Worm (Caenorhabditis elegans) whole organism, L4 larva: ENCODE measurements around the gene nlp-46.

Experiments
- D1046.2 ChIP-seq: fragments of 200-800 bp; sonication (Bioruptor generic); IDR thresholded peaks from 2 replicates; pipeline ENCODE4 v1.3.6; 2022; ENCODE audit warnings: missing genetic modification characterization, missing compliant biosample characterization
- T20F7.1 ChIP-seq: fragments of 200-800 bp; sonication (Bioruptor generic); optimal IDR thresholded peaks from 2 replicates; lab custom pipeline; 2018; ENCODE audit warnings: mild to moderate bottlenecking, missing genetic modification characterization, missing compliant biosample characterization
- T26A8.4 ChIP-seq: fragments of 200-800 bp; sonication (Bioruptor generic); IDR thresholded peaks from 2 replicates; pipeline ENCODE4 v1.3.6; 2022; ENCODE audit warnings: missing genetic modification characterization, missing compliant biosample characterization
- Y105C5A.15 ChIP-seq: fragments of 200-800 bp; sonication (Bioruptor generic); IDR thresholded peaks from 2 replicates; pipeline ENCODE4 v1.3.6; 2022; ENCODE audit warnings: missing genetic modification characterization, missing compliant biosample characterization
- Y75B8A.6 ChIP-seq: fragments of 200-800 bp; sonication (Bioruptor generic); IDR thresholded peaks from 2 replicates; pipeline ENCODE4 v1.3.6; 2022; ENCODE audit warnings: missing genetic modification reagents, missing genetic modification characterization, missing compliant biosample characterization
- aha-1 ChIP-seq: fragments of 150-350 bp; peaks from one replicate; lab custom pipeline; 2014; ENCODE audit warnings: missing biosample characterization, missing genetic modification characterization
- attf-4 ChIP-seq: sonication (generic microtip); optimal IDR thresholded peaks from 3 replicates; lab custom pipeline; 2017; ENCODE audit warnings: missing biosample characterization, missing genetic modification characterization
- ceh-20 ChIP-seq: fragments of 200-800 bp; sonication (Bioruptor generic); IDR thresholded peaks from 2 replicates; pipeline ENCODE4 v1.3.6; 2022; ENCODE audit warnings: missing genetic modification reagents, missing genetic modification characterization, missing compliant biosample characterization
- ceh-32 ChIP-seq: sonication (generic microtip); optimal IDR thresholded peaks from 2 replicates; lab custom pipeline; 2016; ENCODE audit warnings: mild to moderate bottlenecking, missing genetic modification characterization, missing compliant biosample characterization; ENCODE audit not compliant: poor library complexity
- ceh-44 ChIP-seq: fragments of 200-800 bp; sonication (Bioruptor generic); IDR thresholded peaks from 2 replicates; pipeline ENCODE4 v1.3.6; 2022; ENCODE audit warnings: missing genetic modification reagents, missing genetic modification characterization, missing compliant biosample characterization
- cey-2 ChIP-seq: sonication (generic microtip); optimal IDR thresholded peaks from 3 replicates; lab custom pipeline; 2017; ENCODE audit warnings: missing genetic modification characterization, mild to moderate bottlenecking, missing compliant biosample characterization, antibody characterized with exemption, borderline replicate concordance; ENCODE audit not compliant: insufficient read depth
- ctbp-1 ChIP-seq: fragments of 200-800 bp; sonication (Bioruptor generic); IDR thresholded peaks from 2 replicates; pipeline ENCODE4 v1.3.6; 2022; ENCODE audit warnings: missing genetic modification reagents, missing genetic modification characterization, missing compliant biosample characterization
- daf-19 ChIP-seq: fragments of 200-800 bp; sonication (Bioruptor generic); conservative IDR thresholded peaks from 2 replicates; pipeline ENCODE4 v1.3.6; 2022; ENCODE audit warnings: missing genetic modification characterization, missing compliant biosample characterization
- daf-8 ChIP-seq: fragments of 200-800 bp; sonication (Bioruptor generic); IDR thresholded peaks from 2 replicates; pipeline ENCODE4 v1.3.6; 2022; ENCODE audit warnings: missing genetic modification characterization, missing compliant biosample characterization
- dmd-6 ChIP-seq: fragments of 200-800 bp; sonication (Bioruptor generic); IDR thresholded peaks from 2 replicates; pipeline ENCODE4 v1.3.6; 2022; ENCODE audit warnings: missing genetic modification reagents, missing genetic modification characterization, missing compliant biosample characterization
- dmd-8 ChIP-seq: fragments of 200-800 bp; sonication (Bioruptor generic); IDR thresholded peaks from 2 replicates; pipeline ENCODE4 v1.3.6; 2022; ENCODE audit warnings: missing genetic modification characterization, missing compliant biosample characterization
- dmd-9 ChIP-seq: fragments of 200-800 bp; sonication (Bioruptor generic); IDR thresholded peaks from 2 replicates; pipeline ENCODE4 v1.3.6; 2022; ENCODE audit warnings: missing genetic modification reagents, missing genetic modification characterization, missing compliant biosample characterization
- dpl-1 ChIP-seq: fragments of 150-350 bp; optimal IDR thresholded peaks from 2 replicates; lab custom pipeline; 2014; ENCODE audit warnings: missing biosample characterization, missing genetic modification reagents, missing genetic modification characterization
- egl-43 ChIP-seq: fragments of 200-800 bp; sonication (Bioruptor generic); IDR thresholded peaks from 2 replicates; pipeline ENCODE4 v1.3.6; 2022; ENCODE audit warnings: missing genetic modification reagents, missing genetic modification characterization, missing compliant biosample characterization
- fkh-10 ChIP-seq: fragments of 150-350 bp; optimal IDR thresholded peaks from 2 replicates; lab custom pipeline; 2014; ENCODE audit warnings: missing biosample characterization, missing genetic modification reagents, missing genetic modification characterization
- gei-8 ChIP-seq: fragments of 200-800 bp; sonication (Bioruptor generic); optimal IDR thresholded peaks from 2 replicates; lab custom pipeline; 2018; ENCODE audit warnings: mild to moderate bottlenecking, missing genetic modification characterization, missing compliant biosample characterization
- hlh-11 ChIP-seq: fragments of 200-800 bp; sonication (Bioruptor generic); optimal IDR thresholded peaks from 2 replicates; lab custom pipeline; 2018; ENCODE audit warnings: mild to moderate bottlenecking, missing genetic modification characterization, missing compliant biosample characterization
- hmg-1.1 ChIP-seq: fragments of 200-800 bp; sonication (Bioruptor generic); IDR thresholded peaks from 2 replicates; pipeline ENCODE4 v1.3.6; 2022; ENCODE audit warnings: missing genetic modification reagents, missing genetic modification characterization, missing compliant biosample characterization
- lin-1 ChIP-seq: fragments of 200-800 bp; sonication (Bioruptor generic); IDR thresholded peaks from 2 replicates; pipeline ENCODE4 v1.3.6; 2022; ENCODE audit warnings: missing genetic modification reagents, missing genetic modification characterization, missing compliant biosample characterization
- lin-15B ChIP-seq: fragments of 150-350 bp; sonication (generic microtip); optimal IDR thresholded peaks from 3 replicates; lab custom pipeline; 2014; ENCODE audit warnings: missing biosample characterization, missing genetic modification characterization
- lir-3 ChIP-seq: sonication (generic microtip); optimal IDR thresholded peaks from 2 replicates; lab custom pipeline; 2016; ENCODE audit warnings: mild to moderate bottlenecking, missing genetic modification characterization, missing compliant biosample characterization
- madf-9 ChIP-seq: fragments of 200-800 bp; sonication (Bioruptor generic); conservative IDR thresholded peaks from 2 replicates; pipeline ENCODE4 v1.3.6; 2022; ENCODE audit warnings: missing genetic modification reagents, missing genetic modification characterization, missing compliant biosample characterization
- mep-1 ChIP-seq: fragments of 150-350 bp; sonication (generic microtip); optimal IDR thresholded peaks from 3 replicates; lab custom pipeline; 2014; ENCODE audit warnings: missing biosample characterization, missing genetic modification characterization
- mxl-3 ChIP-seq: fragments of 200-800 bp; sonication (Bioruptor generic); optimal IDR thresholded peaks from 2 replicates; lab custom pipeline; 2018; ENCODE audit warnings: mild to moderate bottlenecking, missing genetic modification characterization, missing compliant biosample characterization
- nhr-102 ChIP-seq: sonication (generic microtip); optimal IDR thresholded peaks from 2 replicates; lab custom pipeline; 2016; ENCODE audit warnings: mild to moderate bottlenecking, missing genetic modification characterization, moderate library complexity, missing compliant biosample characterization
- nhr-41 ChIP-seq: fragments of 200-800 bp; sonication (Bioruptor generic); IDR thresholded peaks from 2 replicates; pipeline ENCODE4 v1.3.6; 2022; ENCODE audit warnings: missing genetic modification reagents, missing genetic modification characterization, missing compliant biosample characterization
- nhr-42 ChIP-seq: fragments of 200-800 bp; sonication (Bioruptor generic); IDR thresholded peaks from 2 replicates; pipeline ENCODE4 v1.3.6; 2022; ENCODE audit warnings: missing genetic modification characterization, missing compliant biosample characterization
- nhr-48 ChIP-seq: sonication (generic microtip); optimal IDR thresholded peaks from 2 replicates; lab custom pipeline; 2016; ENCODE audit warnings: mild to moderate bottlenecking, missing genetic modification characterization, missing compliant biosample characterization
- nhr-76 ChIP-seq: fragments of 150-350 bp; optimal IDR thresholded peaks from 2 replicates; lab custom pipeline; 2014; ENCODE audit warnings: missing biosample characterization, missing genetic modification characterization
- pha-4 ChIP-seq, 2 experiments: fragments of 150-350 bp in 1 of 2; fragments of 200-800 bp in 1 of 2; sonication (Bioruptor generic) in 1 of 2; IDR thresholded peaks in 1 of 2; optimal IDR thresholded peaks in 1 of 2; 2 replicates each; pipeline versions ENCODE4 v1.3.6 to Lab custom; 2014 to 2022; ENCODE audit warnings: missing genetic modification characterization in 2 of 2, missing genetic modification reagents in 2 of 2, missing biosample characterization in 1 of 2, missing compliant biosample characterization in 1 of 2
- pqm-1 ChIP-seq: sonication (generic microtip); optimal IDR thresholded peaks from 2 replicates; lab custom pipeline; 2017; ENCODE audit warnings: missing biosample characterization, missing genetic modification characterization
- set-16 ChIP-seq: fragments of 200-800 bp; sonication (Bioruptor generic); IDR thresholded peaks from 2 replicates; pipeline ENCODE4 v1.3.6; 2022; ENCODE audit warnings: missing genetic modification reagents, missing genetic modification characterization, missing compliant biosample characterization
- snpc-4 ChIP-seq: fragments of 150-350 bp; optimal IDR thresholded peaks from 2 replicates; lab custom pipeline; 2014; ENCODE audit warnings: missing biosample characterization, missing genetic modification characterization
- spr-3 ChIP-seq: fragments of 200-800 bp; sonication (Bioruptor generic); optimal IDR thresholded peaks from 2 replicates; lab custom pipeline; 2018; ENCODE audit warnings: mild to moderate bottlenecking, missing genetic modification characterization, missing compliant biosample characterization
- tag-97 ChIP-seq: fragments of 200-800 bp; sonication (Bioruptor generic); IDR thresholded peaks from 2 replicates; pipeline ENCODE4 v1.3.6; 2022; ENCODE audit warnings: missing genetic modification characterization, missing compliant biosample characterization
- unc-39 ChIP-seq: sonication (generic microtip); optimal IDR thresholded peaks from 2 replicates; lab custom pipeline; 2017; ENCODE audit warnings: missing biosample characterization, missing genetic modification characterization
- vab-7 ChIP-seq: fragments of 200-800 bp; sonication (Bioruptor generic); IDR thresholded peaks from 2 replicates; pipeline ENCODE4 v1.3.6; 2022; ENCODE audit warnings: missing genetic modification reagents, missing genetic modification characterization, missing compliant biosample characterization
- zag-1 ChIP-seq: fragments of 150-350 bp; optimal IDR thresholded peaks from 2 replicates; lab custom pipeline; 2014; ENCODE audit warnings: missing biosample characterization, missing genetic modification characterization
- zfp-3 ChIP-seq: fragments of 200-800 bp; sonication (Bioruptor generic); conservative IDR thresholded peaks from 2 replicates; pipeline ENCODE4 v1.3.6; 2022; ENCODE audit warnings: missing genetic modification reagents, missing genetic modification characterization, missing compliant biosample characterization
- zip-11 ChIP-seq: fragments of 200-800 bp; sonication (Bioruptor generic); IDR thresholded peaks from 2 replicates; pipeline ENCODE4 v1.3.6; 2022; ENCODE audit warnings: missing genetic modification characterization, missing compliant biosample characterization

nlp-46 gene

DNA sequence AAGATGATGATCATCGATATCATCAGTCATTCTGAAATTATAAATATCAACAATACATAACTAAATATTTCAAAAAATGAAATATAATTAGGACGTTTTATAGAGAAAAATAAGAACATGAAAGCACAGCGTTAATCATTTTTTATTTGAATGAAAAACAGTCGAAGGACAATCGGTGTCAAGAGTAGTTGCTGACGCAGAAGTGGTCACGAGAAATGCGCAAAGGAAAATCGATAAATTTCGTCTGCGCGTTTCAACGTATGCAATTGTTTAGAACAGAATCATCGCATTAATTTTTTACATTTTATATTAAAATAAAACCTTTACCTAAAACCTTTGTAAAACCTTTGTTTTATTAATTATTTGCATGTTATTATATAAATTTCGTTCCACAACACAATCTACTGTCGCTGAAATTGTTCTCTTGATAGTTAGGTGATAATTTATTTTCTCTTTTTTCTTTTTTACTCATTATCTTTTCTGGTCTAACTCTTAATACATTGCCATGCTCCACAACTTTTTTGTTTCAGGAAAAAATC, 8.3 kb downstream of the nlp-46 start, which contains the start of the genes W04D2.4 and rbm-25 (continued):
- TF ChIP-seq tag-97 (GFP tag; lab: Robert Waterston, UW) = no peak
- no peak for TF ChIP-seq egl-43
- no peak for TF ChIP-seq ceh-20 (GFP tag; lab: Robert Waterston, UW)
- no peak for TF ChIP-seq ceh-44 (GFP tag; lab: Robert Waterston, UW)
- TF ChIP-seq Y75B8A.6 (GFP tag; lab: Robert Waterston, UW) = no peak
- peak; percentile 67 for TF ChIP-seq nhr-102 (tag; lab: Kevin White, UChicago)
- peak; percentile 63 for TF ChIP-seq dmd-6 (GFP tag; lab: Robert Waterston, UW)
- TF ChIP-seq dmd-9 (GFP tag; lab: Robert Waterston, UW) = no peak
- no peak for TF ChIP-seq pha-4 (GFP tag; IDR thresholded peaks at IDR 0.05; lab: Robert Waterston, UW)
- TF ChIP-seq pha-4 (tag; optimal IDR thresholded peaks at IDR 0.05; lab: Kevin White, UChicago) = no peak

DNA sequence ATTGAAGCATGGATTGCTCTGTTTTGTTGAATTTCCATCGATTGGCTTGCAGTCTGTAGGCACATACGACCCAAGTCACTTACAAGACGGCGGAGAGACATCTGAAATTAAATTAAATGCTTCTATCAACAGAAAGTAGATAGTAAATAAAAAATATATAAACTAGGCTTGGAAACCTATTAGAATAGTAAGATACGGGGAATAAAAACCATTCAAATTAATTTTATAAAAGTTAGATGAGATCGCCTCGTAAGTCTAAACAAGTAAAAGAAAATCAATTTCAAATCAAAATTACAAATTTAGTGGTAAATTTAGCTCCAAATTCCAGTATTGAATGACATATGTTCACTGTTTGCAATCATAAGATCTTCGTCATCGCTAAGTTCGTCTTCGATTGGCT, 11.6 kb downstream of the nlp-46 start, which contains the start of gene mrps-11:
Gene mrps-11 (minus strand): TSS at position 101 of the 400 bp plus-strand sequence.
- TF ChIP-seq daf-8 (GFP tag; lab: Robert Waterston, UW) (no peak), T26A8.4 (GFP tag; lab: Robert Waterston, UW) (no peak), dmd-9 (GFP tag; lab: Robert Waterston, UW) (no peak), cey-2 (tag; lab: Kevin White, UChicago) (no peak), hlh-11 (no peak), nhr-42 (GFP tag; lab: Robert Waterston, UW) (no peak), dpl-1 (no peak), nhr-76 (tag; lab: Kevin White, UChicago) (no peak), ceh-44 (GFP tag; lab: Robert Waterston, UW) (no peak), madf-9 (GFP tag; lab: Robert Waterston, UW) (no peak), lir-3 (tag; lab: Kevin White, UChicago) (no peak), lin-1 (GFP tag; lab: Robert Waterston, UW) (no peak), snpc-4 (tag; lab: Kevin White, UChicago) (no peak), fkh-10 (no peak), set-16 (GFP tag; lab: Robert Waterston, UW) (no peak), ctbp-1 (GFP tag; lab: Robert Waterston, UW) (no peak), zag-1 (tag; lab: Kevin White, UChicago) (no peak), D1046.2 (GFP tag; lab: Robert Waterston, UW) (no peak), zfp-3 (GFP tag; lab: Robert Waterston, UW) (no peak)
- TF ChIP-seq, all 104 proteins: peak for 0

- TF ChIP-seq dmd-8 = 0 out of 2 replicates have a peak, but pooled peaks have one; percentile 29
- TF ChIP-seq vab-7 (GFP tag; lab: Robert Waterston, UW) = no peak
- TF ChIP-seq lin-15B (tag; lab: Kevin White, UChicago) = no peak
- 0 out of 2 replicates have a peak, but pooled peaks have one; percentile 43 for TF ChIP-seq zip-11 (GFP tag; lab: Robert Waterston, UW)
- peak; percentile 54 for TF ChIP-seq mxl-3
- TF ChIP-seq nhr-48 (tag; lab: Kevin White, UChicago) = peak; percentile 64
- no peak for TF ChIP-seq gei-8
- TF ChIP-seq nhr-102 (tag; lab: Kevin White, UChicago) = peak; percentile 85
- no peak for TF ChIP-seq dmd-9 (GFP tag; lab: Robert Waterston, UW)
- TF ChIP-seq spr-3 (GFP tag; lab: Kevin White, UChicago) = peak; percentile 5
- TF ChIP-seq Y105C5A.15 = no peak
- TF ChIP-seq aha-1 (tag; lab: Kevin White, UChicago) = peak; percentile 46
- no peak for TF ChIP-seq daf-19 (GFP tag; lab: Robert Waterston, UW)
- TF ChIP-seq attf-4 (tag; lab: Kevin White, UChicago) = no peak
- TF ChIP-seq pqm-1 (tag; lab: Kevin White, UChicago) = peak; percentile 39
- peak; percentile 72; the same call in 1 of the 2 replicates for TF ChIP-seq nhr-41 (GFP tag; lab: Robert Waterston, UW)
- TF ChIP-seq ceh-32 (tag; lab: Kevin White, UChicago) = no peak
- TF ChIP-seq pha-4 (GFP tag; IDR thresholded peaks at IDR 0.05; lab: Robert Waterston, UW) = peak; percentile 60; the same call in 1 of the 2 replicates
- no peak for TF ChIP-seq pha-4 (tag; optimal IDR thresholded peaks at IDR 0.05; lab: Kevin White, UChicago)
- TF ChIP-seq set-16 (GFP tag; lab: Robert Waterston, UW) = no peak
- no peak for TF ChIP-seq ceh-20 (GFP tag; lab: Robert Waterston, UW)
- no peak for TF ChIP-seq lir-3 (tag; lab: Kevin White, UChicago)
- no peak for TF ChIP-seq Y75B8A.6 (GFP tag; lab: Robert Waterston, UW)
- TF ChIP-seq hmg-1.1 (GFP tag; lab: Robert Waterston, UW) = peak; percentile 63; the same call in 1 of the 2 replicates
- TF ChIP-seq mep-1 (tag; lab: Kevin White, UChicago) = peak; percentile 84
- TF ChIP-seq unc-39 (tag; lab: Kevin White, UChicago) = no peak
- TF ChIP-seq T20F7.1 (GFP tag; lab: Kevin White, UChicago) = peak; percentile 44
These were observed 14.9 kb downstream of the nlp-46 start for ce11 chrV:12491070-12491643.
